Worm (Caenorhabditis elegans) whole organism, late embryonic: ENCODE data around the gene taf-9.

Experiments
- C38D4.7 ChIP-seq: fragments of 200-800 bp; sonication (Bioruptor generic); optimal IDR thresholded peaks from 2 replicates; lab custom pipeline; 2018; ENCODE audit warnings: mild to moderate bottlenecking, missing genetic modification characterization, moderate library complexity, missing compliant biosample characterization
- T23F11.4 ChIP-seq: fragments of 200-800 bp; sonication (Bioruptor generic); optimal IDR thresholded peaks from 2 replicates; lab custom pipeline; 2018; ENCODE audit warnings: mild to moderate bottlenecking, missing genetic modification characterization, missing compliant biosample characterization
- ahr-1 ChIP-seq: sonication (generic microtip); optimal IDR thresholded peaks from 2 replicates; lab custom pipeline; 2016; ENCODE audit warnings: missing genetic modification characterization, missing compliant biosample characterization
- ama-1 ChIP-seq: fragments of 150-350 bp; optimal IDR thresholded peaks from 2 replicates; lab custom pipeline; 2014
- ets-4 ChIP-seq: sonication (generic microtip); optimal IDR thresholded peaks from 2 replicates; lab custom pipeline; 2016; ENCODE audit warnings: missing genetic modification characterization, missing compliant biosample characterization
- fkh-10 ChIP-seq: fragments of 150-350 bp; optimal IDR thresholded peaks from 2 replicates; lab custom pipeline; 2014; ENCODE audit warnings: missing biosample characterization, missing genetic modification reagents, missing genetic modification characterization
- hlh-15 ChIP-seq: sonication (generic microtip); optimal IDR thresholded peaks from 2 replicates; lab custom pipeline; 2016; ENCODE audit warnings: missing genetic modification characterization, missing compliant biosample characterization
- nhr-11 ChIP-seq: fragments of 150-350 bp; optimal IDR thresholded peaks from 2 replicates; lab custom pipeline; 2014; ENCODE audit warnings: missing biosample characterization, missing genetic modification characterization
- pha-2 ChIP-seq: sonication (generic microtip); optimal IDR thresholded peaks from 2 replicates; lab custom pipeline; 2017; ENCODE audit warnings: mild to moderate bottlenecking, missing genetic modification characterization, missing compliant biosample characterization
- rnt-1 ChIP-seq: sonication (generic microtip); optimal IDR thresholded peaks from 2 replicates; lab custom pipeline; 2016; ENCODE audit warnings: missing genetic modification characterization, missing compliant biosample characterization
- sox-4 ChIP-seq: sonication (generic microtip); optimal IDR thresholded peaks from 2 replicates; lab custom pipeline; 2017; ENCODE audit warnings: mild to moderate bottlenecking, missing genetic modification characterization, inconsistent platforms, missing compliant biosample characterization
- unc-3 ChIP-seq, 2 experiments: fragments of 200-800 bp in 1 of 2; sonication (Bioruptor generic) in 1 of 2; sonication (generic microtip) in 1 of 2; conservative IDR thresholded peaks in 1 of 2; optimal IDR thresholded peaks in 1 of 2; 2 replicates each; pipeline versions ENCODE4 v1.3.6 to Lab custom; 2016 to 2022; ENCODE audit warnings: missing compliant biosample characterization in 2 of 2, missing genetic modification characterization in 2 of 2, missing genetic modification reagents in 1 of 2
- unc-86 ChIP-seq: sonication (generic microtip); optimal IDR thresholded peaks from 2 replicates; lab custom pipeline; 2016; ENCODE audit warnings: missing genetic modification characterization, missing compliant biosample characterization

DNA sequence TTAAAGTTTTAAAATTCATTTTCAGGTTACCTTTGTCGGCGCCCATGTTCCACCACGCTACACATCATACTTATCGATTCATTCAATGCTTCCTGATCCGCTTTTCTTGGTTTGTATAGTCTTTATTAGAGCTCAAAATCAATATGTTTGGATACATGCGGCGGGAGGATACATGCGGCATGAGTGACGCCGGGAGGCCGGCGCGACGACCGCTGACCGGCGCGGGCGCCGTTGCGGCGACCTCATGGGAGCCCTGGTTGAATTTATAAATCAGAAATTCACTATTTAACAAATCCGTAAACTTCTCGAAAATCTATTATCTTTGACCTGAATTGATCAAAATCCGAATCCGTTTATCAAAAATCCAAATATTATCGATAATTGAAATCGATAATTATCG, 42.3 kb upstream of the taf-9 start:
- no peak for TF ChIP-seq pha-2 (tag; lab: Kevin White, UChicago)
- no peak for TF ChIP-seq unc-3 (GFP tag; conservative IDR thresholded peaks at IDR 0.05; lab: Robert Waterston, UW)
- TF ChIP-seq unc-3 (tag; optimal IDR thresholded peaks at IDR 0.05; lab: Kevin White, UChicago), result no peak
- TF ChIP-seq nhr-11, result no peak
- TF ChIP-seq ahr-1, result no peak
- no peak for TF ChIP-seq ets-4 (tag; lab: Kevin White, UChicago)
- no peak for TF ChIP-seq unc-86 (tag; lab: Kevin White, UChicago)
- TF ChIP-seq C38D4.7 (GFP tag; lab: Kevin White, UChicago), result no peak
- no peak for TF ChIP-seq ama-1 (lab: Kevin White, UChicago)
- TF ChIP-seq hlh-15, result no peak
- no peak for TF ChIP-seq fkh-10 (GFP tag; lab: Kevin White, UChicago)
- no peak for TF ChIP-seq T23F11.4 (GFP tag; lab: Kevin White, UChicago)
- TF ChIP-seq rnt-1 (tag; lab: Kevin White, UChicago), result no peak
- TF ChIP-seq sox-4, result no peak
